Worm (Caenorhabditis elegans): ENCODE results near the gene ZK809.5.

DNA sequence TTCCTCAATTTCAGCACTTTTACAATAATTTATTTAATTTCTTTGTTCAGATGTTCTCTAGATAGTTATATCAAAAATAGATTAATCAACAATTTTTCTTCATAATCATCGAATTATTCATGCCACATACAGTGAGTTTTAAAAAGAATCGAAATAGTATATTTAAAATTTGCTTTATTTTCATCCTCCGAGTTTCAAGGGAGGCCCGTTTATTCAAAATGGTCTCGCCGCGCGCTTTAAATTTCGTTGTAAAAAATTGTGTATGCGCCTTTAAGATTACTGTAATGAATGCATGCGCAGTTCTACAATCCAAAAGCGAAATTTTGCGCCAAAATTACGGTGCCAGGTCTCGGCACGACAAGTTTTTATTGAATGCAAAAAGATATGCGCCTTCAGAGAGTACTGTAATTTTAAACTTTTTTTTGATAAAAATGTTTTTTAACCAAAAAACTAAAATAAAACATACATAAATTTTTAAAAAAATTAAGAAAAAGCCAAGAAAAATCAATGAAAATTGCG is 3.3 kb downstream of the ZK809.5 start, which contains the start of gene ZK792.1:
- TF ChIP-seq flt-1 (GFP tag; IDR thresholded peaks at IDR 0.05) (no peak), ceh-36 (tag; optimal IDR thresholded peaks at IDR 0.05) (no peak), sea-1 (GFP tag; conservative IDR thresholded peaks at IDR 0.05) (no peak), ets-7 (tag; optimal IDR thresholded peaks at IDR 0.05) (no peak), pes-1 (GFP tag; IDR thresholded peaks at IDR 0.05) (no peak), ama-1 (optimal IDR thresholded peaks at IDR 0.05) (no peak), hmbx-1 (tag; optimal IDR thresholded peaks at IDR 0.05) (no peak), F13C5.2 (tag; optimal IDR thresholded peaks at IDR 0.05) (no peak), tbx-37 (GFP tag; conservative IDR thresholded peaks at IDR 0.05) (no peak), hmg-4 (GFP tag; optimal IDR thresholded peaks at IDR 0.05) (no peak), aly-1 (tag; optimal IDR thresholded peaks at IDR 0.05) (no peak)

All from whole organism, early embryonic.